Fruit fly (Drosophila melanogaster): ENCODE data around the gene Cox11.

Gene Cox11

DNA sequence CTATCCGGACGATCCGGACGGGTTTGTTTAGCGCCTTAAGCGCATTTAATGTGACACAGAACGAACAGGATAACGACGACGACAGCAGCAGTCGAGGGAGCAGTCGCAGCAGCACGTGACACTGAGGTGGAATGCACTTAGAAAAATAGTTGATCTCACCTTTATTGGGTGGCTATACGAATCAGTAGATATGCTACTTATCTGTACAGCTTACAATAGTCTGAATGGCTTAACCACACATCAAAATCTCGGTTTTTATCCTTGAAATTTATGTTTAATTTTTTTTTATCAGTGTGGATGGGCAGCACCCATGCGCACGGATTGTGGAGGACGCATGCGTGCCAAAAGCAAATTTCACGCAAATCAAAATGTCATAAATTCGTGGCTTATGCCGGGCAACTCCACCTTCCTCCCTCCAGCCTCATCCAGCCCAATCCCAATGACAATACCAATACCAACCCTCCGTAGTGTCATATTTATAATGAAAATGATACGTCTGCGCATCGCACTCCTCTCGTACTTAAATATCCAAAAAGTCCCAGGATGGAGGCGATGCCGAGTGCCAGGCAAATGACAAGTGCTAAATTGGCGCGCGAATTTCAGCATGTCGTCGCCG is 18.8 kb upstream of the Cox11 start (continued):
- TF ChIP-seq ham (GFP tag; IDR thresholded peaks at IDR 0.05), result no peak
- TF ChIP-seq vnd (GFP tag; IDR thresholded peaks at IDR 0.05; ENCODE audit: partially characterized antibody), result no peak
- peak; percentile 38 for TF ChIP-seq gsb-n (tag; optimal IDR thresholded peaks at IDR 0.05)
- no peak for TF ChIP-seq Rfx (GFP tag; IDR thresholded peaks at IDR 0.05)
- TF ChIP-seq sim (GFP tag; IDR thresholded peaks at IDR 0.05), result no peak
- TF ChIP-seq yki (optimal IDR thresholded peaks at IDR 0.05), result no peak
- TF ChIP-seq Ravus (GFP tag; IDR thresholded peaks at IDR 0.05), result no peak
- TF ChIP-seq Dbx (GFP tag; IDR thresholded peaks at IDR 0.05), result no peak
- no peak for TF ChIP-seq al (GFP tag; IDR thresholded peaks at IDR 0.05)
- TF ChIP-seq usp (GFP tag; optimal IDR thresholded peaks at IDR 0.05), result no peak
- TF ChIP-seq CG1792 (GFP tag; optimal IDR thresholded peaks at IDR 0.05), result no peak
- no peak for TF ChIP-seq Xrp1 (GFP tag; IDR thresholded peaks at IDR 0.05)
- TF ChIP-seq Nf-YC (tag; optimal IDR thresholded peaks at IDR 0.05), result peak; percentile 59

DNA sequence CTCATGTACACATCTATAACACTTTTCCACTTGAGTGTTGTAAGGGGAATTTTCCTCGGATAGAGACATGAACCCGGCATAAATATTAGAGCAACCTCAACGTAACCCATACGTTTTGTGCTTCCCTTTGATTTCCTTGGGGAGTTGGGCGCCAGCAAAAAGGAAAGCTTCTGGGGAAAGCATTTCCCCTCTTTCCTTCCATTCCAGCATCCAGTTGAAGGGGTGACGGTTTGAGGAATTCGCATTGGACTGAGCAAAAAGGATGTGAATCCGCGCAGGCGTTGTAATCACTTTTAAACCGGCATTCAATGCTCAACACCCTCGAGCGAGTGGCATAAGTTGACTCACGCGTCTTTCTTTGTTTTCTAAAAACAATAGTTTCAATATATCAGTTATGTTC is 11.8 kb upstream of the Cox11 start:
- no peak for TF ChIP-seq Sry-β (GFP tag; optimal IDR thresholded peaks at IDR 0.05)
- no peak for TF ChIP-seq Lim3 (GFP tag; IDR thresholded peaks at IDR 0.05)
- no peak for TF ChIP-seq CG6175 (GFP tag; IDR thresholded peaks at IDR 0.05)
- no peak for TF ChIP-seq crc (GFP tag; optimal IDR thresholded peaks at IDR 0.05)
- no peak for TF ChIP-seq CG17385 (GFP tag; optimal IDR thresholded peaks at IDR 0.05)
- TF ChIP-seq CG15696 (tag; optimal IDR thresholded peaks at IDR 0.05), result no peak
- no peak for TF ChIP-seq ro (GFP tag; IDR thresholded peaks at IDR 0.05)
- no peak for TF ChIP-seq ato (GFP tag; IDR thresholded peaks at IDR 0.05; ENCODE audit: partially characterized antibody)
- TF ChIP-seq z (GFP tag; IDR thresholded peaks at IDR 0.05), result peak; percentile 54; the same call in 1 of the 3 replicates
- no peak for TF ChIP-seq bigmax (GFP tag; optimal IDR thresholded peaks at IDR 0.05)
- peak; percentile 74 for TF ChIP-seq Nf-YC (tag; optimal IDR thresholded peaks at IDR 0.05)
- no peak for TF ChIP-seq gro (GFP tag; optimal IDR thresholded peaks at IDR 0.05)
- no peak for TF ChIP-seq H15 (GFP tag; IDR thresholded peaks at IDR 0.05)
- TF ChIP-seq Chrac-16 (GFP tag; optimal IDR thresholded peaks at IDR 0.05), result no peak
- TF ChIP-seq CG9609 (GFP tag; optimal IDR thresholded peaks at IDR 0.05), result no peak
- TF ChIP-seq maf-S (GFP tag; optimal IDR thresholded peaks at IDR 0.05), result no peak
- TF ChIP-seq CG4820 (GFP tag; optimal IDR thresholded peaks at IDR 0.05), result no peak
- TF ChIP-seq jumu (GFP tag; optimal IDR thresholded peaks at IDR 0.05), result no peak
- no peak for TF ChIP-seq gce (GFP tag; IDR thresholded peaks at IDR 0.05)
- TF ChIP-seq amos (GFP tag; IDR thresholded peaks at IDR 0.05; ENCODE audit: partially characterized antibody), result no peak
- no peak for TF ChIP-seq Sox102F (GFP tag; optimal IDR thresholded peaks at IDR 0.05)
- no peak for TF ChIP-seq Drgx (GFP tag; IDR thresholded peaks at IDR 0.05)
- TF ChIP-seq Nf-YB (GFP tag; optimal IDR thresholded peaks at IDR 0.05), result peak; percentile 43
- no peak for TF ChIP-seq zfh2 (GFP tag; optimal IDR thresholded peaks at IDR 0.05)
- TF ChIP-seq CG14860 (GFP tag; IDR thresholded peaks at IDR 0.05; ENCODE audit: partially characterized antibody), result no peak
- TF ChIP-seq lbe (GFP tag; optimal IDR thresholded peaks at IDR 0.05), result no peak
- TF ChIP-seq CG13296 (GFP tag; optimal IDR thresholded peaks at IDR 0.05), result no peak
- TF ChIP-seq ewg (GFP tag; optimal IDR thresholded peaks at IDR 0.05), result peak; percentile 61
- TF ChIP-seq abd-A (tag; optimal IDR thresholded peaks at IDR 0.05), result peak; percentile 73

DNA sequence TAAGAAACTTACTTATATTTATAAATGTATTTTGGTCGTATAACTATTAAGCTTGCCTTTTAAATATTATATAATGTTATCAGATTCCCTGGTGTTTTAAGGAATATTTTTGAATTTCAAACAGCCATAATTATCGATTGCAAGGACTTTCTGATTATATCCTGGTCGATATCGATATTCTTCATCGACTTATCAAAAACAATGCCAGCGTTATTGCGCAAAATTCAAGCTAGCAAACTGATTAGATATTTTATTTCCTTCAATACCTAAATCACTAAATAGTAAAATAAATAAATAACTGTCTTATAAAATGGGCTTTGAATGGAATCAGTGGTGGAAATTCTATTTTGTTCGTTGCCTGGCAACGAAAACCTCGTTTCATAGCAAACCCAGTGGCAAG is 9.4 kb upstream of the Cox11 start, which contains the start of gene CG14020:
TSS of gene CG14020 (plus strand) at position 345 of the 400 bp plus-strand sequence.
- TF ChIP-seq Dp (GFP tag; optimal IDR thresholded peaks at IDR 0.05), result peak; percentile 45
- no peak for TF ChIP-seq CG8359 (GFP tag; optimal IDR thresholded peaks at IDR 0.05; ENCODE audit: borderline replicate concordance)
- peak; percentile 59 for TF ChIP-seq E2f2 (GFP tag; IDR thresholded peaks at IDR 0.05)
- TF ChIP-seq Dref (GFP tag; IDR thresholded peaks at IDR 0.05), result peak; percentile 53
- TF ChIP-seq Poxn (GFP tag; IDR thresholded peaks at IDR 0.05), result no peak
- TF ChIP-seq CG13287 (GFP tag; IDR thresholded peaks at IDR 0.05; ENCODE audit: partially characterized antibody), result peak; percentile 25; the same call in 1 of the 2 replicates
- TF ChIP-seq sens (GFP tag), result peak; percentile 50
- peak; percentile 6 for TF ChIP-seq BEAF-32 (GFP tag; optimal IDR thresholded peaks at IDR 0.05)

Measured in whole organism, embryonic.